Worm (Caenorhabditis elegans) whole organism, mixed stage, embryonic: Measurements from ENCODE around the gene abhd-12.

Experiments
- ceh-83 ChIP-seq: fragments of 200-800 bp; sonication (Bioruptor generic); optimal IDR thresholded peaks from 2 replicates; lab custom pipeline; 2018; ENCODE audit warnings: mild to moderate bottlenecking, missing genetic modification characterization, missing compliant biosample characterization
- ces-1 ChIP-seq: fragments of 150-350 bp; optimal IDR thresholded peaks from 2 replicates; lab custom pipeline; 2014; ENCODE audit warnings: missing biosample characterization, missing genetic modification reagents, missing genetic modification characterization
- lin-32 ChIP-seq: fragments of 200-800 bp; sonication (Bioruptor generic); optimal IDR thresholded peaks from 2 replicates; lab custom pipeline; 2018; ENCODE audit warnings: mild to moderate bottlenecking, missing genetic modification characterization, missing compliant biosample characterization
- lsy-2 ChIP-seq: fragments of 150-350 bp; optimal IDR thresholded peaks from 2 replicates; lab custom pipeline; 2014; ENCODE audit warnings: missing biosample characterization, missing genetic modification characterization
- mab-5 ChIP-seq: fragments of 150-350 bp; optimal IDR thresholded peaks from 2 replicates; lab custom pipeline; 2014; ENCODE audit warnings: missing biosample characterization, missing genetic modification characterization
- pha-4 ChIP-seq: fragments of 150-350 bp; optimal IDR thresholded peaks from 2 replicates; lab custom pipeline; 2018; ENCODE audit warnings: missing biosample characterization, missing genetic modification reagents, missing genetic modification characterization
- tbx-8 ChIP-seq: fragments of 200-800 bp; sonication (Bioruptor generic); optimal IDR thresholded peaks from 2 replicates; lab custom pipeline; 2018; ENCODE audit warnings: mild to moderate bottlenecking, missing genetic modification characterization, moderate library complexity, missing compliant biosample characterization
- unc-39 ChIP-seq: fragments of 150-350 bp; optimal IDR thresholded peaks from 2 replicates; lab custom pipeline; 2014; ENCODE audit warnings: missing biosample characterization, missing genetic modification characterization
- ztf-11 ChIP-seq: fragments of 150-350 bp; optimal IDR thresholded peaks from 2 replicates; lab custom pipeline; 2014; ENCODE audit warnings: missing biosample characterization, missing genetic modification characterization

DNA sequence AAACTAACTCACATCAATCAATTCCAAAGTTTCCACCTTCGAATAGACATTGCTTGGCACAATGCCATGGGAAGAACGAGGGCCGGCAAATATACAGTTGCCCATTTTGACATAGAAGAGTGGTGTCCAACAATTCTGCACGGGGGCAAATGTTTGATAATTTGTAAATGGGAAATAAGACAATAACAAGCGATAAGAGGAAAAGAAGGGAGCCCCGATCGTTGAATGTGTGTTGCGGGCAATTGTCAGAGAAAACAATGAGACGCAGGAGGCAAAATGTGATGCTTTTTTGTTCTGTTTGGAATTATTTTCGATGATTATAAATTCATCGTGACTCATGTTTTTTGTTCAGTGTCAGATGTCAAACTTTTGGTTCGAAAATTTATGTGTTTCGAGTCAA lies 27.5 kb upstream of the abhd-12 start, which contains the start of gene pals-34:
- TF ChIP-seq lsy-2 (tag; lab: Kevin White, UChicago) (no peak), mab-5 (tag; lab: Kevin White, UChicago) (no peak), tbx-8 (GFP tag; lab: Kevin White, UChicago) (no peak), pha-4 (tag; lab: Kevin White, UChicago) (no peak), ces-1 (GFP tag; lab: Kevin White, UChicago) (no peak), unc-39 (tag; lab: Kevin White, UChicago) (no peak), ceh-83 (GFP tag; lab: Kevin White, UChicago) (no peak), ztf-11 (tag; lab: Kevin White, UChicago) (no peak), lin-32 (GFP tag; lab: Kevin White, UChicago) (no peak)
